Fruit fly (Drosophila melanogaster) whole organism, wandering third instar larva: Measurements from ENCODE around the gene CG33766.
A peak's percentile ranks its signal among the peaks of the same experiment; 100 is the strongest.

Experiments used
- CG32264 ChIP-seq: fragments of 200-800 bp; sonication (Bioruptor generic); optimal IDR thresholded peaks from 2 replicates; lab custom pipeline; 2016; ENCODE audit warnings: missing biosample characterization, missing genetic modification characterization
- CG9705 ChIP-seq: fragments of 200-800 bp; sonication (Bioruptor generic); optimal IDR thresholded peaks from 2 replicates; lab custom pipeline; 2018; ENCODE audit warnings: missing biosample characterization, mild to moderate bottlenecking, missing genetic modification characterization
- CrebA ChIP-seq: fragments of 200-800 bp; sonication (Bioruptor generic); optimal IDR thresholded peaks from 2 replicates; lab custom pipeline; 2016; ENCODE audit warnings: missing biosample characterization, mild to moderate bottlenecking, missing genetic modification characterization, borderline replicate concordance
- Dfd ChIP-seq: fragments of >200 bp; optimal IDR thresholded peaks from 2 replicates; lab custom pipeline; 2017; ENCODE audit warnings: missing biosample characterization, missing genetic modification characterization
- Dif ChIP-seq: fragments of 200-275, 200-300 bp; sonication (Bioruptor generic); optimal IDR thresholded peaks from 2 replicates; lab custom pipeline; 2018; ENCODE audit warnings: missing biosample characterization, missing genetic modification characterization; ENCODE audit not compliant: partially characterized antibody
- GATAd ChIP-seq: sonication (Bioruptor generic); optimal IDR thresholded peaks from 2 replicates; lab custom pipeline; 2016; ENCODE audit warnings: missing biosample characterization, missing genetic modification characterization
- HLH106 ChIP-seq: fragments of 200-800 bp; optimal IDR thresholded peaks from 3 replicates; lab custom pipeline; 2019; ENCODE audit warnings: missing biosample characterization, mild to moderate bottlenecking, missing genetic modification characterization, moderate library complexity
- Hnf4 ChIP-seq: fragments of 200-800 bp; sonication (Bioruptor generic); optimal IDR thresholded peaks from 2 replicates; lab custom pipeline; 2016; ENCODE audit warnings: missing biosample characterization, mild to moderate bottlenecking, missing genetic modification characterization
- Hr78 ChIP-seq: fragments of >200 bp; optimal IDR thresholded peaks from 2 replicates; lab custom pipeline; 2017; ENCODE audit warnings: missing biosample characterization, missing genetic modification characterization
- Hr83 ChIP-seq: fragments of 200-300 bp; sonication (Bioruptor generic); optimal IDR thresholded peaks from 2 replicates; lab custom pipeline; 2016; ENCODE audit warnings: missing biosample characterization, mild to moderate bottlenecking, missing genetic modification characterization, moderate library complexity; ENCODE audit not compliant: poor library complexity, severe bottlenecking
- Jra ChIP-seq: sonication (Bioruptor generic); optimal IDR thresholded peaks from 2 replicates; lab custom pipeline; 2016; ENCODE audit warnings: missing biosample characterization, missing genetic modification characterization
- Mio ChIP-seq: sonication (Bioruptor generic); optimal IDR thresholded peaks from 2 replicates; lab custom pipeline; 2016; ENCODE audit warnings: missing biosample characterization, missing genetic modification characterization
- Myc ChIP-seq: fragments of >200 bp; optimal IDR thresholded peaks from 2 replicates; lab custom pipeline; 2017
- OdsH ChIP-seq: fragments of 200-800 bp; sonication (Bioruptor generic); optimal IDR thresholded peaks from 2 replicates; lab custom pipeline; 2016; ENCODE audit warnings: missing biosample characterization, mild to moderate bottlenecking, missing genetic modification characterization
- Rel ChIP-seq, 2 experiments: fragments of 200-800 bp; sonication (Bioruptor generic) in 1 of 2; optimal IDR thresholded peaks; 2 replicates in 1 of 2; 3 replicates in 1 of 2; lab custom pipeline; 2016 to 2019; ENCODE audit warnings: mild to moderate bottlenecking in 2 of 2, missing biosample characterization in 2 of 2, missing genetic modification characterization in 2 of 2, moderate library complexity in 1 of 2
- Sp1 ChIP-seq: fragments of 200-800 bp; sonication (Bioruptor generic); optimal IDR thresholded peaks from 3 replicates; lab custom pipeline; 2019; ENCODE audit warnings: missing biosample characterization, mild to moderate bottlenecking, missing genetic modification characterization, moderate library complexity
- Vsx2 ChIP-seq: fragments of 200-300, 225-300 bp; sonication (Bioruptor generic); optimal IDR thresholded peaks from 2 replicates; lab custom pipeline; 2018; ENCODE audit warnings: missing biosample characterization, missing genetic modification characterization; ENCODE audit not compliant: partially characterized antibody
- br ChIP-seq: fragments of 200-800 bp; sonication (Bioruptor generic); optimal IDR thresholded peaks from 2 replicates; lab custom pipeline; 2016; ENCODE audit warnings: missing biosample characterization, missing genetic modification characterization
- brk ChIP-seq: fragments of 200-800 bp; sonication (Bioruptor generic); optimal IDR thresholded peaks from 2 replicates; lab custom pipeline; 2016; ENCODE audit warnings: missing biosample characterization, mild to moderate bottlenecking, missing genetic modification characterization
- dl ChIP-seq, 2 experiments: fragments of 175-275, 200-275 bp in 1 of 2; fragments of 200-275 bp in 1 of 2; sonication (Bioruptor generic); optimal IDR thresholded peaks; lab custom pipeline; 2018; ENCODE audit warnings: mild to moderate bottlenecking in 2 of 2, missing biosample characterization in 2 of 2, missing genetic modification characterization in 2 of 2, moderate library complexity in 2 of 2; ENCODE audit not compliant: partially characterized antibody in 2 of 2, insufficient read depth in 1 of 2
- dmrt93B ChIP-seq: fragments of 200-800 bp; sonication (Bioruptor generic); optimal IDR thresholded peaks from 2 replicates; lab custom pipeline; 2018; ENCODE audit warnings: missing biosample characterization, mild to moderate bottlenecking, missing genetic modification characterization
- dsf ChIP-seq: sonication (Bioruptor generic); optimal IDR thresholded peaks from 2 replicates; lab custom pipeline; 2016; ENCODE audit warnings: missing biosample characterization, missing genetic modification characterization, borderline replicate concordance
- ey ChIP-seq: fragments of 200-800 bp; sonication (Bioruptor generic); optimal IDR thresholded peaks from 2 replicates; lab custom pipeline; 2016; ENCODE audit warnings: missing biosample characterization, missing genetic modification characterization
- foxo ChIP-seq, 2 experiments: fragments of 200-800 bp; sonication (Bioruptor generic); optimal IDR thresholded peaks; 2 replicates in 1 of 2; 3 replicates in 1 of 2; lab custom pipeline; 2016 to 2017; ENCODE audit warnings: missing biosample characterization in 2 of 2, missing genetic modification characterization in 2 of 2
- fru ChIP-seq: fragments of 200-800 bp; sonication (Bioruptor generic); optimal IDR thresholded peaks from 3 replicates; lab custom pipeline; 2016; ENCODE audit warnings: missing biosample characterization, mild to moderate bottlenecking, missing genetic modification characterization
- h ChIP-seq: fragments of 200-800 bp; sonication (Bioruptor generic); optimal IDR thresholded peaks from 3 replicates; lab custom pipeline; 2016; ENCODE audit warnings: missing biosample characterization, mild to moderate bottlenecking, missing genetic modification characterization
- lola ChIP-seq: fragments of >200 bp; optimal IDR thresholded peaks from 2 replicates; lab custom pipeline; 2017; ENCODE audit warnings: missing biosample characterization, missing genetic modification characterization
- pan ChIP-seq: fragments of >200 bp; optimal IDR thresholded peaks from 2 replicates; lab custom pipeline; 2017
- psq ChIP-seq: fragments of 200-800 bp; sonication (Bioruptor generic); optimal IDR thresholded peaks from 3 replicates; lab custom pipeline; 2017; ENCODE audit warnings: missing biosample characterization, mild to moderate bottlenecking, missing genetic modification characterization, moderate library complexity
- sage ChIP-seq: fragments of 200-800 bp; sonication (Bioruptor generic); optimal IDR thresholded peaks from 2 replicates; lab custom pipeline; 2016; ENCODE audit warnings: missing biosample characterization, mild to moderate bottlenecking, missing genetic modification characterization
- sv ChIP-seq: fragments of 200-800 bp; sonication (Bioruptor generic); optimal IDR thresholded peaks from 3 replicates; lab custom pipeline; 2016; ENCODE audit warnings: missing biosample characterization, missing genetic modification characterization
- tai ChIP-seq: sonication (Bioruptor generic); optimal IDR thresholded peaks from 2 replicates; lab custom pipeline; 2016; ENCODE audit warnings: missing biosample characterization, missing genetic modification characterization
- usp ChIP-seq: fragments of >200 bp; optimal IDR thresholded peaks from 2 replicates; lab custom pipeline; 2017; ENCODE audit warnings: missing biosample characterization, missing genetic modification characterization
- woc ChIP-seq: sonication (Bioruptor generic); optimal IDR thresholded peaks from 2 replicates; lab custom pipeline; 2016; ENCODE audit warnings: missing biosample characterization, mild to moderate bottlenecking, missing genetic modification characterization

The CG33766 gene

DNA sequence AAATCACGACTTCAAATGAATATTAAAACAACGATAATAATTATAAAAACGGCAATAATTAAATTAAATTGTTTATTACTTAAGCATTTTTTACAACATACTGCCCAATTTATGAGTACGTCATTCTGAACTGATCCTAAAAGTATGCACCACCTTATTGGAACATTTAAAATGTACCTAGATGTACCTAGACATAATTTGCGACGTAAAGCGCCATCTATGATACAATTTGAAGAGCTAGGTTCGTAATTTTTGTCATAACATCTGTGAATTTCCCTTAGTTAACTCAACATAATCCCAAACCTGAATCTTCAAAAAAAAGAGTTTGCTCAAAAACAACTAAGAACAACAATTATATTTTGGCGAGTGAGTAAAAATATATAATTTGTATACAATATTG is 11.3 kb upstream of the CG33766 start:
- TF ChIP-seq Myc = peak; percentile 52
- no peak for TF ChIP-seq br (GFP tag; lab: Kevin White, UChicago)

DNA sequence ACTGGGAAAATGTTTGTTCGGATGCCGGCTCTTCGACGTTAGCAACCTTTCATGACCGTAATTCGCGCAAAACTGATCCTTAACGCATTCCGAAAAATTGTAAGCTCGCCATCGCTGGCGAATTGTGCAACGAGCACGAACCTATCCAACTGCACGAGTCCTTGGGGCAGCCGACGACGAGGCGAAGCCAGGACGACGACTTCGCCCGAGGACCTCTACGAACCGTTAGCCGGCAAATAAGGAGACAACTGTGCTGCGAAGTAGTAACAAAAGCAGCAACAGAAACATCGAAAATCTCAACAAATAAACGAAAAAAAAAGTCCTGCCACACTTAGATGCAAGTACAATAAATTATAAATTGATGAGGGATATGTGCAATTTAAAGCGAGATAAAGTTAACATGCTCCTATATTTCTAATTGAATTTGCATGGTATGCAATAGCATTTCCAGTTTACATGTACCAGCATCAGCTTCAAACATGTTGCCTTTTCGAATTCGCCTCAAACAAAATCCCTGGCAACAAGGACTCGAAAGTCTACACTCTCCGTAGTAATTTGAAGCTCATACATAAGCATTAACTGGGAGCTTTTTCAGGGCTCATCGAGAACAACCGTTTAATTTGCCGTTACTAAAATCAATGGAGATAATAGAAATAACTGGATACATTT is 7.4 kb upstream of the CG33766 start, which contains the start of gene CG14459:
CG14459 (minus strand) TSS at position 51 of the 669 bp plus-strand sequence.
- no peak for TF ChIP-seq Myc
- no peak for TF ChIP-seq GATAd (GFP tag; lab: Kevin White, UChicago)
- no peak for TF ChIP-seq brk
- no peak for TF ChIP-seq fru (GFP tag; lab: Kevin White, UChicago)
- no peak for TF ChIP-seq CrebA (GFP tag; lab: Kevin White, UChicago)
- TF ChIP-seq Mio (GFP tag; lab: Kevin White, UChicago) = no peak

DNA sequence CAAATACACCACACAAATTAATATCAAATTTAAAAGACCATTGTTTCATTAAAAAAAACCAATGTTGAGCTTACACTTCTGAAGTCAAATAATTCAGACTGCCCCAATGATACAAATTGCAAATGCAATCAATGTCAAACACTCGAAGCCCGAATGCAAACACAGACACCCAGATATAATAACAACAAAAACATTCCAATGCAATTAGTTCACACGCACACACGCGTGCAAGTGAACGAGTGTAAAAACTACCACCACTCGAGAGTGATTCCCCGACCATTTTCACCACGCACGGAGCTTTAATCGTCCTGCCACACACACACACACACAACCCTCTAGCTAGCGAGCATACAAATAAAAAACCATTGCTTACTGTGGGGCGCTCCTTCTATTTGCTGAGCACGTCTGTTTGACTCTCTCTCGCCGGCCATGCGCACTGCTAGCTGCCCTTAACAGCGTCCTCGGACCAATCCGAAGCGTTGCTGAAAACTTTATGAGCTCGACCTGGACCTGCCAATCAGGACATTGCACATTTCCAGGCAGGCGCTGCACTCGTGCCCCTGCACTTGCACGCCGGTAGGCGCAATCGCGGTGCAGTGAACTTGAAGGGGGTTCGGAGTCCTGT is 3.0 kb upstream of the CG33766 start:
- TF ChIP-seq foxo (GFP tag; optimal IDR thresholded peaks at IDR 0.05; lab: Kevin White, UChicago) (no peak), sage (GFP tag; lab: Kevin White, UChicago) (no peak), Dfd (GFP tag; lab: Kevin White, UChicago) (no peak), fru (GFP tag; lab: Kevin White, UChicago) (no peak), dsf (GFP tag; lab: Kevin White, UChicago) (no peak), Hr78 (GFP tag; lab: Kevin White, UChicago) (no peak), psq (GFP tag; lab: Kevin White, UChicago) (no peak), CG32264 (GFP tag; lab: Kevin White, UChicago) (no peak), sv (GFP tag; lab: Kevin White, UChicago) (no peak), Mio (GFP tag; lab: Kevin White, UChicago) (no peak), Myc (no peak), CG9705 (no peak), h (GFP tag; lab: Kevin White, UChicago) (no peak), Hr83 (GFP tag; lab: Kevin White, UChicago) (no peak)
- TF ChIP-seq, all 38 proteins: peak for 0

DNA sequence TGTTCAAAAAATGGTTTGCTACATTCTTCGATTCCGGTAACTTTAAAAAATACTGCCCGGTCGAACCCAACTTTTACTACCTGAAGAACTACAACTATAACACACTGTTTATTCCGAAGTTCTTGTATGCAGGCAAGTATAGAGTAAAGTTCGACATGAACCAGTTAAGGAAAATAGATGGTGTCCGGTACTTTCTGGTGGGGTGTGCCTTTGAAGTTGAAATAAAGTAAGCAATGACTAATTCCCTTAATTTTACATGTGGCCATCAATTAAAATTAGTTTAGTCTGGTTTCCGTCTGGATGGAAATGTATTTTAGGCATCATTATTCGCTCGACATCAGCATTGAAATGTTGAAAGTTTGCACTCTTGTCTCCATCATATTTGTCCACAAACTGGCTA is 580 bp downstream of the CG33766 start, which contains the start of gene CG33767:
CG33767 (plus strand) TSS at position 301 of the 400 bp plus-strand sequence.
- TF ChIP-seq dl (GFP tag; optimal IDR thresholded peaks at IDR 0.05; lab: Kevin White, UChicago; ENCODE audit: insufficient read depth in 1 of 2, partially characterized antibody in 2 of 2) = no peak
- TF ChIP-seq Mio (GFP tag; lab: Kevin White, UChicago) = no peak
- no peak for TF ChIP-seq OdsH (GFP tag; lab: Kevin White, UChicago)
- TF ChIP-seq ey = no peak
- TF ChIP-seq dmrt93B (GFP tag; lab: Kevin White, UChicago) = no peak
- TF ChIP-seq foxo (GFP tag; optimal IDR thresholded peaks at IDR 0.05; lab: Kevin White, UChicago) = no peak
- TF ChIP-seq CG9705 = no peak
- TF ChIP-seq Jra = no peak
- TF ChIP-seq Dif (GFP tag; lab: Kevin White, UChicago) = no peak
- no peak for TF ChIP-seq Dfd (GFP tag; lab: Kevin White, UChicago)
- TF ChIP-seq Sp1 (GFP tag; lab: Kevin White, UChicago) = no peak
- TF ChIP-seq Hnf4 (GFP tag; lab: Kevin White, UChicago) = no peak
- TF ChIP-seq CG32264 (GFP tag; lab: Kevin White, UChicago) = no peak
- no peak for TF ChIP-seq fru (GFP tag; lab: Kevin White, UChicago)
- TF ChIP-seq Vsx2 (GFP tag; lab: Kevin White, UChicago) = no peak
- no peak for TF ChIP-seq pan (lab: Kevin White, UChicago)
- no peak for TF ChIP-seq sage (GFP tag; lab: Kevin White, UChicago)
- no peak for TF ChIP-seq sv (GFP tag; lab: Kevin White, UChicago)
- TF ChIP-seq, all 38 proteins: peak for 0

DNA sequence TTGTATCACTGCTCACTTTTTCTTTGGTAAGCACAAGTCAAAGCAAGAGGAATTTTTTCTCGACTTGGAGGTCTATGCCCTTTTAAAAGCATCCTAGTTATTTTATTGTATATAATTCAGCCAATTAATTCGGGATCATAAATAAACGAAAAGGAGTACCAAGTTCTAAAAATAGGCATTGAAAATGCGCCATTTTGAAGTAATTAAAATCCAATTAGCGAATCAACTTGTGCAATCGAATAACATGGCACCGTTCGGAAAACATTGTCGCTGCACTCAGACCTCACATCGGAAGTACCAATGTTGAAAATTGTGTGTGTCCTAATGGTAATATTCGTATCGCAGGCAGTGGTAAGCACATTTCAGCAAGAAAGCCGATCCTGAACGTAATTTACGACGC is 1.4 kb downstream of the CG33766 start, which contains the start of gene CG33768:
CG33768 (plus strand) TSS at position 301 of the 400 bp plus-strand sequence.
- no peak for TF ChIP-seq Dif (GFP tag; lab: Kevin White, UChicago)
- TF ChIP-seq GATAd (GFP tag; lab: Kevin White, UChicago) = no peak
- TF ChIP-seq tai (GFP tag; lab: Kevin White, UChicago) = no peak
- no peak for TF ChIP-seq Mio (GFP tag; lab: Kevin White, UChicago)
- no peak for TF ChIP-seq sage (GFP tag; lab: Kevin White, UChicago)
- TF ChIP-seq sv (GFP tag; lab: Kevin White, UChicago) = no peak
- no peak for TF ChIP-seq lola
- TF ChIP-seq CG9705 = no peak
- TF ChIP-seq Hr83 (GFP tag; lab: Kevin White, UChicago) = no peak
- no peak for TF ChIP-seq CrebA (GFP tag; lab: Kevin White, UChicago)
- no peak for TF ChIP-seq dmrt93B (GFP tag; lab: Kevin White, UChicago)
- no peak for TF ChIP-seq HLH106 (tag; lab: Kevin White, UChicago)
- no peak for TF ChIP-seq Rel (GFP tag; optimal IDR thresholded peaks at IDR 0.05; lab: Kevin White, UChicago)
- no peak for TF ChIP-seq Rel (tag; optimal IDR thresholded peaks at IDR 0.05; lab: Kevin White, UChicago)
- TF ChIP-seq Hnf4 (GFP tag; lab: Kevin White, UChicago) = no peak
- no peak for TF ChIP-seq pan (lab: Kevin White, UChicago)
- no peak for TF ChIP-seq woc (GFP tag; lab: Kevin White, UChicago)
- TF ChIP-seq fru (GFP tag; lab: Kevin White, UChicago) = no peak
- no peak for TF ChIP-seq psq (GFP tag; lab: Kevin White, UChicago)
- no peak for TF ChIP-seq OdsH (GFP tag; lab: Kevin White, UChicago)
- TF ChIP-seq usp (GFP tag; lab: Kevin White, UChicago) = no peak
